Worm (Caenorhabditis elegans) whole organism, L4 larva: Measurements from ENCODE around the gene F46B3.8.

Source experiments
- F26F4.8 ChIP-seq: fragments of 200-800 bp; sonication (Bioruptor generic); conservative IDR thresholded peaks from 2 replicates; pipeline ENCODE4 v1.3.6; 2022; ENCODE audit warnings: missing genetic modification characterization, missing compliant biosample characterization
- F37D6.2 ChIP-seq: sonication (generic microtip); optimal IDR thresholded peaks from 2 replicates; lab custom pipeline; 2016; ENCODE audit warnings: mild to moderate bottlenecking, missing genetic modification characterization, missing compliant biosample characterization
- F49E8.2 ChIP-seq: sonication (generic microtip); optimal IDR thresholded peaks from 2 replicates; lab custom pipeline; 2016; ENCODE audit warnings: missing compliant biosample characterization, mild to moderate bottlenecking, missing genetic modification characterization, borderline replicate concordance
- Y105C5A.15 ChIP-seq: fragments of 200-800 bp; sonication (Bioruptor generic); IDR thresholded peaks from 2 replicates; pipeline ENCODE4 v1.3.6; 2022; ENCODE audit warnings: missing genetic modification characterization, missing compliant biosample characterization
- Y48G9A.11 ChIP-seq: fragments of 200-800 bp; sonication (Bioruptor generic); IDR thresholded peaks from 2 replicates; pipeline ENCODE4 v1.3.6; 2022; ENCODE audit warnings: missing genetic modification reagents, missing genetic modification characterization, missing compliant biosample characterization
- ZK546.5 ChIP-seq, 2 experiments: sonication (generic microtip); optimal IDR thresholded peaks; 2 replicates each; lab custom pipeline; 2017; ENCODE audit warnings: missing biosample characterization in 2 of 2, missing genetic modification characterization in 2 of 2
- ama-1 ChIP-seq: fragments of 150-350 bp; optimal IDR thresholded peaks from 2 replicates; lab custom pipeline; 2014; ENCODE audit warnings: inconsistent platforms, mixed read lengths
- arid-1 ChIP-seq: fragments of 200-800 bp; sonication (Bioruptor generic); conservative IDR thresholded peaks from 2 replicates; pipeline ENCODE4 v1.3.6; 2022; ENCODE audit warnings: missing genetic modification reagents, missing genetic modification characterization, missing compliant biosample characterization
- attf-4 ChIP-seq: sonication (generic microtip); optimal IDR thresholded peaks from 3 replicates; lab custom pipeline; 2017; ENCODE audit warnings: missing biosample characterization, missing genetic modification characterization
- ceh-20 ChIP-seq: fragments of 200-800 bp; sonication (Bioruptor generic); IDR thresholded peaks from 2 replicates; pipeline ENCODE4 v1.3.6; 2022; ENCODE audit warnings: missing genetic modification reagents, missing genetic modification characterization, missing compliant biosample characterization
- ceh-32 ChIP-seq: sonication (generic microtip); optimal IDR thresholded peaks from 2 replicates; lab custom pipeline; 2016; ENCODE audit warnings: mild to moderate bottlenecking, missing genetic modification characterization, missing compliant biosample characterization; ENCODE audit not compliant: poor library complexity
- ceh-44 ChIP-seq: fragments of 200-800 bp; sonication (Bioruptor generic); IDR thresholded peaks from 2 replicates; pipeline ENCODE4 v1.3.6; 2022; ENCODE audit warnings: missing genetic modification reagents, missing genetic modification characterization, missing compliant biosample characterization
- ceh-62 ChIP-seq: sonication (generic microtip); optimal IDR thresholded peaks from 2 replicates; lab custom pipeline; 2017; ENCODE audit warnings: missing biosample characterization, missing genetic modification characterization
- ceh-82 ChIP-seq: sonication (generic microtip); optimal IDR thresholded peaks from 2 replicates; lab custom pipeline; 2017; ENCODE audit warnings: missing biosample characterization, missing genetic modification characterization
- ces-1 ChIP-seq: fragments of 150-350 bp; sonication (generic microtip); optimal IDR thresholded peaks from 4 replicates; lab custom pipeline; 2014; ENCODE audit warnings: missing biosample characterization, missing genetic modification reagents, missing genetic modification characterization
- ctbp-1 ChIP-seq: fragments of 200-800 bp; sonication (Bioruptor generic); IDR thresholded peaks from 2 replicates; pipeline ENCODE4 v1.3.6; 2022; ENCODE audit warnings: missing genetic modification reagents, missing genetic modification characterization, missing compliant biosample characterization
- dmd-6 ChIP-seq: fragments of 200-800 bp; sonication (Bioruptor generic); IDR thresholded peaks from 2 replicates; pipeline ENCODE4 v1.3.6; 2022; ENCODE audit warnings: missing genetic modification reagents, missing genetic modification characterization, missing compliant biosample characterization
- dmd-9 ChIP-seq: fragments of 200-800 bp; sonication (Bioruptor generic); IDR thresholded peaks from 2 replicates; pipeline ENCODE4 v1.3.6; 2022; ENCODE audit warnings: missing genetic modification reagents, missing genetic modification characterization, missing compliant biosample characterization
- dpl-1 ChIP-seq: fragments of 150-350 bp; optimal IDR thresholded peaks from 2 replicates; lab custom pipeline; 2014; ENCODE audit warnings: missing biosample characterization, missing genetic modification reagents, missing genetic modification characterization
- egl-43 ChIP-seq: fragments of 200-800 bp; sonication (Bioruptor generic); IDR thresholded peaks from 2 replicates; pipeline ENCODE4 v1.3.6; 2022; ENCODE audit warnings: missing genetic modification reagents, missing genetic modification characterization, missing compliant biosample characterization
- fkh-10 ChIP-seq: fragments of 150-350 bp; optimal IDR thresholded peaks from 2 replicates; lab custom pipeline; 2014; ENCODE audit warnings: missing biosample characterization, missing genetic modification reagents, missing genetic modification characterization
- hmg-1.1 ChIP-seq: fragments of 200-800 bp; sonication (Bioruptor generic); IDR thresholded peaks from 2 replicates; pipeline ENCODE4 v1.3.6; 2022; ENCODE audit warnings: missing genetic modification reagents, missing genetic modification characterization, missing compliant biosample characterization
- jun-1 ChIP-seq: fragments of 150-350 bp; optimal IDR thresholded peaks from 2 replicates; lab custom pipeline; 2014; ENCODE audit warnings: missing biosample characterization, missing genetic modification reagents, missing genetic modification characterization
- lim-7 ChIP-seq: fragments of 200-800 bp; sonication (Bioruptor generic); IDR thresholded peaks from 2 replicates; pipeline ENCODE4 v1.3.6; 2022; ENCODE audit warnings: missing genetic modification characterization, missing compliant biosample characterization
- lin-1 ChIP-seq: fragments of 200-800 bp; sonication (Bioruptor generic); IDR thresholded peaks from 2 replicates; pipeline ENCODE4 v1.3.6; 2022; ENCODE audit warnings: missing genetic modification reagents, missing genetic modification characterization, missing compliant biosample characterization
- lin-13 ChIP-seq: fragments of 150-350 bp; optimal IDR thresholded peaks from 2 replicates; lab custom pipeline; 2014; ENCODE audit warnings: missing biosample characterization, missing genetic modification reagents, missing genetic modification characterization
- lin-29 ChIP-seq: fragments of 200-800 bp; sonication (Bioruptor generic); IDR thresholded peaks from 2 replicates; pipeline ENCODE4 v1.3.6; 2022; ENCODE audit warnings: missing genetic modification reagents, missing genetic modification characterization, missing compliant biosample characterization
- lir-3 ChIP-seq: sonication (generic microtip); optimal IDR thresholded peaks from 2 replicates; lab custom pipeline; 2016; ENCODE audit warnings: mild to moderate bottlenecking, missing genetic modification characterization, missing compliant biosample characterization
- madf-9 ChIP-seq: fragments of 200-800 bp; sonication (Bioruptor generic); conservative IDR thresholded peaks from 2 replicates; pipeline ENCODE4 v1.3.6; 2022; ENCODE audit warnings: missing genetic modification reagents, missing genetic modification characterization, missing compliant biosample characterization
- mdl-1 ChIP-seq, 2 experiments: fragments of 150-350 bp in 1 of 2; sonication (generic microtip) in 1 of 2; optimal IDR thresholded peaks; 2 replicates each; lab custom pipeline; 2014 to 2017; ENCODE audit warnings: missing biosample characterization in 2 of 2, missing genetic modification characterization in 2 of 2
- mdt-29 ChIP-seq: fragments of 200-800 bp; sonication (Bioruptor generic); IDR thresholded peaks from 2 replicates; pipeline ENCODE4 v1.3.6; 2022; ENCODE audit warnings: missing genetic modification reagents, missing genetic modification characterization, missing compliant biosample characterization
- mes-2 ChIP-seq: sonication (generic microtip); optimal IDR thresholded peaks from 2 replicates; lab custom pipeline; 2016; ENCODE audit warnings: missing genotype, mild to moderate bottlenecking, missing genetic modification characterization, missing compliant biosample characterization; ENCODE audit not compliant: poor library complexity, severe bottlenecking
- mxl-3 ChIP-seq: fragments of 200-800 bp; sonication (Bioruptor generic); optimal IDR thresholded peaks from 2 replicates; lab custom pipeline; 2018; ENCODE audit warnings: mild to moderate bottlenecking, missing genetic modification characterization, missing compliant biosample characterization
- nhr-102 ChIP-seq: sonication (generic microtip); optimal IDR thresholded peaks from 2 replicates; lab custom pipeline; 2016; ENCODE audit warnings: mild to moderate bottlenecking, missing genetic modification characterization, moderate library complexity, missing compliant biosample characterization
- nhr-42 ChIP-seq: fragments of 200-800 bp; sonication (Bioruptor generic); IDR thresholded peaks from 2 replicates; pipeline ENCODE4 v1.3.6; 2022; ENCODE audit warnings: missing genetic modification characterization, missing compliant biosample characterization
- nhr-48 ChIP-seq: sonication (generic microtip); optimal IDR thresholded peaks from 2 replicates; lab custom pipeline; 2016; ENCODE audit warnings: mild to moderate bottlenecking, missing genetic modification characterization, missing compliant biosample characterization
- nhr-6 ChIP-seq: fragments of 150-350 bp; optimal IDR thresholded peaks from 2 replicates; lab custom pipeline; 2014; ENCODE audit warnings: missing biosample characterization, missing genetic modification characterization
- pha-4 ChIP-seq, 2 experiments: fragments of 150-350 bp in 1 of 2; fragments of 200-800 bp in 1 of 2; sonication (Bioruptor generic) in 1 of 2; IDR thresholded peaks in 1 of 2; optimal IDR thresholded peaks in 1 of 2; 2 replicates each; pipeline versions ENCODE4 v1.3.6 to Lab custom; 2014 to 2022; ENCODE audit warnings: missing genetic modification characterization in 2 of 2, missing genetic modification reagents in 2 of 2, missing biosample characterization in 1 of 2, missing compliant biosample characterization in 1 of 2
- saeg-2 ChIP-seq: fragments of 200-800 bp; sonication (Bioruptor generic); IDR thresholded peaks from 2 replicates; pipeline ENCODE4 v1.3.6; 2022; ENCODE audit warnings: missing genetic modification reagents, missing genetic modification characterization, missing compliant biosample characterization
- tag-97 ChIP-seq: fragments of 200-800 bp; sonication (Bioruptor generic); IDR thresholded peaks from 2 replicates; pipeline ENCODE4 v1.3.6; 2022; ENCODE audit warnings: missing genetic modification characterization, missing compliant biosample characterization
- tra-1 ChIP-seq: fragments of 200-800 bp; sonication (Bioruptor generic); IDR thresholded peaks from 2 replicates; pipeline ENCODE4 v1.3.6; 2022; ENCODE audit warnings: missing genetic modification reagents, missing genetic modification characterization, missing compliant biosample characterization
- unc-39 ChIP-seq: sonication (generic microtip); optimal IDR thresholded peaks from 2 replicates; lab custom pipeline; 2017; ENCODE audit warnings: missing biosample characterization, missing genetic modification characterization
- unc-62 ChIP-seq, 3 experiments: fragments of 150-350 bp in 1 of 3; sonication (generic microtip); optimal IDR thresholded peaks in 2 of 3; peaks in 1 of 3; 1 replicate in 1 of 3; 2 replicates in 2 of 3; lab custom pipeline; 2014 to 2017; ENCODE audit warnings: missing biosample characterization in 3 of 3, missing genetic modification characterization in 3 of 3, missing genetic modification reagents in 3 of 3, missing genotype in 1 of 3
- vab-7 ChIP-seq: fragments of 200-800 bp; sonication (Bioruptor generic); IDR thresholded peaks from 2 replicates; pipeline ENCODE4 v1.3.6; 2022; ENCODE audit warnings: missing genetic modification reagents, missing genetic modification characterization, missing compliant biosample characterization
- zag-1 ChIP-seq: fragments of 150-350 bp; optimal IDR thresholded peaks from 2 replicates; lab custom pipeline; 2014; ENCODE audit warnings: missing biosample characterization, missing genetic modification characterization
- zfp-2 ChIP-seq: sonication (generic microtip); optimal IDR thresholded peaks from 2 replicates; lab custom pipeline; 2016; ENCODE audit warnings: mild to moderate bottlenecking, missing genetic modification characterization, missing compliant biosample characterization
- zip-11 ChIP-seq: fragments of 200-800 bp; sonication (Bioruptor generic); IDR thresholded peaks from 2 replicates; pipeline ENCODE4 v1.3.6; 2022; ENCODE audit warnings: missing genetic modification characterization, missing compliant biosample characterization
- zip-2 ChIP-seq: fragments of 150-350 bp; optimal IDR thresholded peaks from 2 replicates; lab custom pipeline; 2014; ENCODE audit warnings: missing biosample characterization, missing genetic modification characterization
- ztf-11 ChIP-seq: fragments of 150-350 bp; optimal IDR thresholded peaks from 2 replicates; lab custom pipeline; 2014; ENCODE audit warnings: missing biosample characterization, missing genetic modification characterization
- ztf-7 ChIP-seq: fragments of 150-350 bp; optimal IDR thresholded peaks from 2 replicates; lab custom pipeline; 2014; ENCODE audit warnings: missing biosample characterization, missing genetic modification characterization

The F46B3.8 gene

ce11 chrV:20580511-20581040 is 42.4 kb downstream of the F46B3.8 start, which contains the start of gene F26F2.7:
F26F2.7 (plus strand) TSS chrV:20580990.
- TF ChIP-seq attf-4 (tag; lab: Kevin White, UChicago) (no peak), unc-62 (GFP tag; optimal IDR thresholded peaks at IDR 0.05 in 1 of 2; lab: Kevin White, UChicago) (no peak), unc-62 (tag; optimal IDR thresholded peaks at IDR 0.05; lab: Kevin White, UChicago) (no peak), mxl-3 (GFP tag; lab: Kevin White, UChicago) (peak; percentile 47), fkh-10 (GFP tag; lab: Kevin White, UChicago) (peak; percentile 17), F49E8.2 (peak; percentile 94), ces-1 (GFP tag; lab: Kevin White, UChicago) (no peak), tag-97 (no peak), ctbp-1 (GFP tag; lab: Robert Waterston, UW) (0 out of 2 replicates have a peak, but pooled peaks have one; percentile 31), zip-2 (tag; lab: Kevin White, UChicago) (no peak), F37D6.2 (tag; lab: Kevin White, UChicago) (peak; percentile 63), nhr-42 (GFP tag; lab: Robert Waterston, UW) (peak; percentile 74; the same call in 1 of the 2 replicates), dmd-9 (GFP tag; lab: Robert Waterston, UW) (peak; percentile 70; the same call in 1 of the 2 replicates), mes-2 (tag; lab: Kevin White, UChicago) (peak; percentile 88), ceh-32 (tag; lab: Kevin White, UChicago) (no peak), Y48G9A.11 (GFP tag; lab: Robert Waterston, UW) (no peak), ceh-20 (peak; percentile 94), ama-1 (lab: Kevin White, UChicago) (no peak), dpl-1 (GFP tag; lab: Kevin White, UChicago) (peak; percentile 79), unc-39 (no peak), hmg-1.1 (GFP tag; lab: Robert Waterston, UW) (peak; percentile 84), zag-1 (no peak), ZK546.5 (tag; optimal IDR thresholded peaks at IDR 0.05; lab: Kevin White, UChicago) (no peak), lim-7 (GFP tag; lab: Robert Waterston, UW) (no peak), egl-43 (GFP tag; lab: Robert Waterston, UW) (no peak), nhr-6 (tag; lab: Kevin White, UChicago) (peak; percentile 21), arid-1 (GFP tag; lab: Robert Waterston, UW) (peak; percentile 64), lin-29 (GFP tag; lab: Robert Waterston, UW) (no peak), zfp-2 (tag; lab: Kevin White, UChicago) (no peak), mdt-29 (peak; percentile 75; the same call in 1 of the 2 replicates), nhr-48 (peak; percentile 56), ceh-62 (tag; lab: Kevin White, UChicago) (no peak), madf-9 (GFP tag; lab: Robert Waterston, UW) (peak; percentile 39; the same call in 1 of the 2 replicates), F26F4.8 (no peak), zip-11 (GFP tag; lab: Robert Waterston, UW) (no peak), Y105C5A.15 (GFP tag; lab: Robert Waterston, UW) (no peak), saeg-2 (GFP tag; lab: Robert Waterston, UW) (peak; percentile 67), vab-7 (GFP tag; lab: Robert Waterston, UW) (no peak), ztf-7 (tag; lab: Kevin White, UChicago) (no peak), lir-3 (tag; lab: Kevin White, UChicago) (no peak), tra-1 (no peak; the same call in 1 of the 2 replicates), mdl-1 (tag; optimal IDR thresholded peaks at IDR 0.05; lab: Kevin White, UChicago) (peak; percentile 19 to 81), pha-4 (GFP tag; IDR thresholded peaks at IDR 0.05; lab: Robert Waterston, UW) (peak; percentile 77), pha-4 (tag; optimal IDR thresholded peaks at IDR 0.05; lab: Kevin White, UChicago) (no peak), ceh-44 (GFP tag; lab: Robert Waterston, UW) (no peak), lin-1 (GFP tag; lab: Robert Waterston, UW) (peak; percentile 65; the same call in 1 of the 2 replicates), nhr-102 (tag; lab: Kevin White, UChicago) (peak; percentile 79), ztf-11 (tag; lab: Kevin White, UChicago) (no peak), dmd-6 (GFP tag; lab: Robert Waterston, UW) (peak; percentile 83), jun-1 (no peak), ceh-82 (tag; lab: Kevin White, UChicago) (no peak), lin-13 (peak; percentile 68)
